Fruit fly (Drosophila melanogaster) S2 (cell line): ENCODE data around the gene CG45116.

Experiments
- CG8478 ChIP-seq: fragments of >200 bp; optimal IDR thresholded peaks from 2 replicates; lab custom pipeline; 2018
- CTCF ChIP-seq, 2 experiments: fragments of >200 bp; optimal IDR thresholded peaks; 2 replicates each; lab custom pipeline; 2018

DNA sequence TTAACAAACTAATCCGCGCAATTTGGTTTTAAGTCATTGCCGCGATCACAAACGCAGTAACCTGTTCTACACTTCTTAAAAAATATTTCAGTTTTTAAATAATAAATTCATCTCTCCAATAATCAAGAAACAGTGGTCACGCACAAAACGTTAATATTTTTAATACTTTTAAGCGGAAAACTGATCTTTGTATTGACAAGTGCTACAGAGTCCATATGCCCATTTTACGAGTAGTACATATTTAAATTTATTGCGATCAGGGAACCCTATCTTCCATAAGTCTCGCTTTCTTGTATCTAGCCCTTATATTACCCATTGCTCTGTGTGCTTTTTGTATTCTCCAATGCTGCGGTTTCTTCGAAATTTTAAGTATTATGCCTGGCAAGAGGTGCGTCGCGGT, 30.2 kb downstream of the CG45116 start, which contains the start of gene CG32454:
- TF ChIP-seq CG8478 (lab: Kevin White, UChicago) (no peak), CTCF (optimal IDR thresholded peaks at IDR 0.05; lab: Kevin White, UChicago) (no peak)
